Fruit fly (Drosophila melanogaster) whole organism, embryonic: ENCODE results near the gene Nsf2.
A peak's percentile ranks its signal among the peaks of the same experiment; 100 is the strongest.

ENCODE experiments used
- ATbp ChIP-seq: fragments of 200-800 bp; sonication (Bioruptor generic); optimal IDR thresholded peaks from 2 replicates; lab custom pipeline; 2017; ENCODE audit warnings: missing biosample characterization, mild to moderate bottlenecking, missing genetic modification characterization, missing genetic modification reagents
- Bgb ChIP-seq: fragments of 200-800 bp; sonication (Bioruptor generic); IDR thresholded peaks from 2 replicates; pipeline ENCODE4 v1.3.6; 2022; ENCODE audit warnings: missing biosample characterization, missing genetic modification characterization; ENCODE audit not compliant: partially characterized antibody
- CG10654 ChIP-seq: fragments of 200-800 bp; sonication (Bioruptor generic); optimal IDR thresholded peaks from 2 replicates; lab custom pipeline; 2016; ENCODE audit warnings: missing biosample characterization, missing genetic modification characterization
- CG10959 ChIP-seq: fragments of 200-800 bp; sonication (Bioruptor generic); IDR thresholded peaks from 2 replicates; pipeline ENCODE4 v1.3.6; 2022; ENCODE audit warnings: missing biosample characterization, missing genetic modification characterization
- CG12236 ChIP-seq: fragments of 200-800 bp; sonication (Bioruptor generic); optimal IDR thresholded peaks from 2 replicates; lab custom pipeline; 2016; ENCODE audit warnings: missing biosample characterization, missing genetic modification characterization
- CG12659 ChIP-seq: fragments of 200-800 bp; sonication (Bioruptor generic); optimal IDR thresholded peaks from 3 replicates; lab custom pipeline; 2017; ENCODE audit warnings: mild to moderate bottlenecking, missing biosample characterization, missing genetic modification reagents, missing genetic modification characterization
- CG13123 ChIP-seq: fragments of 200-800 bp; sonication (Bioruptor generic); optimal IDR thresholded peaks from 2 replicates; lab custom pipeline; 2016; ENCODE audit warnings: missing biosample characterization, missing genetic modification characterization
- CG13894 ChIP-seq: fragments of 200-800 bp; sonication (Bioruptor generic); optimal IDR thresholded peaks from 3 replicates; lab custom pipeline; 2018; ENCODE audit warnings: missing biosample characterization, mild to moderate bottlenecking, missing genetic modification characterization, moderate library complexity
- CG1647 ChIP-seq: fragments of 200-800 bp; sonication (Bioruptor generic); optimal IDR thresholded peaks from 3 replicates; lab custom pipeline; 2016; ENCODE audit warnings: missing biosample characterization, missing genetic modification characterization
- CG30020 ChIP-seq: fragments of 200-800 bp; optimal IDR thresholded peaks from 2 replicates; lab custom pipeline; 2019; ENCODE audit warnings: missing biosample characterization, mild to moderate bottlenecking, missing genetic modification characterization, moderate library complexity
- CG31441 ChIP-seq: fragments of 200-800 bp; sonication (Bioruptor generic); IDR thresholded peaks from 2 replicates; pipeline ENCODE4 v1.3.6; 2022; ENCODE audit warnings: missing biosample characterization, missing genetic modification characterization
- CG3995 ChIP-seq: fragments of 200-800 bp; sonication (Bioruptor generic); optimal IDR thresholded peaks from 3 replicates; lab custom pipeline; 2016; ENCODE audit warnings: missing biosample characterization, missing genetic modification characterization
- CG4424 ChIP-seq: fragments of 200-800 bp; sonication (Bioruptor generic); optimal IDR thresholded peaks from 3 replicates; lab custom pipeline; 2016; ENCODE audit warnings: missing biosample characterization, missing genetic modification characterization
- CG4730 ChIP-seq: fragments of 200-800 bp; sonication (Bioruptor generic); IDR thresholded peaks from 2 replicates; pipeline ENCODE4 v1.3.6; 2022; ENCODE audit warnings: missing biosample characterization, missing genetic modification characterization
- CG5180 ChIP-seq: fragments of 200-800 bp; sonication (Bioruptor generic); optimal IDR thresholded peaks from 3 replicates; lab custom pipeline; 2017; ENCODE audit warnings: missing biosample characterization, missing genetic modification characterization, mild to moderate bottlenecking, moderate library complexity, missing genetic modification reagents
- CG5953 ChIP-seq: fragments of 200-800 bp; sonication (Bioruptor generic); IDR thresholded peaks from 2 replicates; pipeline ENCODE4 v1.3.6; 2022; ENCODE audit warnings: missing biosample characterization, missing genetic modification characterization
- CG6272 ChIP-seq: fragments of 200-800 bp; sonication (Bioruptor generic); IDR thresholded peaks from 2 replicates; pipeline ENCODE4 v1.3.6; 2022; ENCODE audit warnings: missing biosample characterization, missing genetic modification characterization
- CG7372 ChIP-seq: fragments of 200-800 bp; sonication (Bioruptor generic); IDR thresholded peaks from 2 replicates; pipeline ENCODE4 v1.3.6; 2022; ENCODE audit warnings: missing biosample characterization, missing genetic modification characterization
- CG7786 ChIP-seq: fragments of 200-800 bp; sonication (Bioruptor generic); optimal IDR thresholded peaks from 2 replicates; lab custom pipeline; 2016; ENCODE audit warnings: missing biosample characterization, missing genetic modification characterization
- CG7963 ChIP-seq: fragments of 200-800 bp; sonication (Bioruptor generic); IDR thresholded peaks from 3 replicates; pipeline ENCODE4 v1.3.6; 2022; ENCODE audit warnings: missing biosample characterization, missing genetic modification characterization; ENCODE audit not compliant: partially characterized antibody
- CG8359 ChIP-seq: fragments of 200-800 bp; sonication (Bioruptor generic); optimal IDR thresholded peaks from 2 replicates; lab custom pipeline; 2017; ENCODE audit warnings: missing biosample characterization, mild to moderate bottlenecking, missing genetic modification characterization, borderline replicate concordance
- CG8765 ChIP-seq: fragments of 200-800 bp; sonication (Bioruptor generic); IDR thresholded peaks from 2 replicates; pipeline ENCODE4 v1.3.6; 2022; ENCODE audit warnings: missing biosample characterization, missing genetic modification characterization
- CG8944 ChIP-seq: fragments of 200-800 bp; sonication (Bioruptor generic); optimal IDR thresholded peaks from 3 replicates; lab custom pipeline; 2016; ENCODE audit warnings: missing biosample characterization, missing genetic modification characterization
- CG9817 ChIP-seq: fragments of 200-800 bp; sonication (Bioruptor generic); optimal IDR thresholded peaks from 2 replicates; lab custom pipeline; 2018; ENCODE audit warnings: missing biosample characterization, mild to moderate bottlenecking, missing genetic modification characterization, moderate library complexity
- Camta ChIP-seq: fragments of 200-800 bp; sonication (Bioruptor generic); optimal IDR thresholded peaks from 2 replicates; lab custom pipeline; 2016; ENCODE audit warnings: missing biosample characterization, missing genetic modification characterization
- D19B ChIP-seq: fragments of 200-800 bp; sonication (Bioruptor generic); optimal IDR thresholded peaks from 2 replicates; lab custom pipeline; 2017; ENCODE audit warnings: missing biosample characterization, mild to moderate bottlenecking, missing genetic modification characterization
- Dip2 ChIP-seq: fragments of 200-800 bp; sonication (Bioruptor generic); IDR thresholded peaks from 2 replicates; pipeline ENCODE4 v1.3.6; 2022; ENCODE audit warnings: missing biosample characterization, missing genetic modification characterization
- Dip3 ChIP-seq: fragments of 200-800 bp; sonication (Bioruptor generic); optimal IDR thresholded peaks from 3 replicates; lab custom pipeline; 2016; ENCODE audit warnings: missing biosample characterization, missing genetic modification characterization
- Dll ChIP-seq: fragments of 200-800 bp; sonication (Bioruptor generic); IDR thresholded peaks from 4 replicates; pipeline ENCODE4 v1.3.6; 2022; ENCODE audit warnings: missing biosample characterization, missing genetic modification characterization; ENCODE audit not compliant: partially characterized antibody
- Dref ChIP-seq: fragments of 200-800 bp; sonication (Bioruptor generic); IDR thresholded peaks from 2 replicates; pipeline ENCODE4 v1.3.6; 2022; ENCODE audit warnings: missing biosample characterization, missing genetic modification characterization
- Hsf ChIP-seq: fragments of 200-800 bp; sonication (Bioruptor generic); optimal IDR thresholded peaks from 3 replicates; lab custom pipeline; 2016; ENCODE audit warnings: missing biosample characterization, missing genetic modification characterization
- Meics ChIP-seq: fragments of 200-800 bp; sonication (Bioruptor generic); optimal IDR thresholded peaks from 2 replicates; lab custom pipeline; 2017; ENCODE audit warnings: missing biosample characterization, mild to moderate bottlenecking, missing genetic modification characterization
- Nf-YC ChIP-seq: fragments of 200-800 bp; optimal IDR thresholded peaks from 3 replicates; lab custom pipeline; 2019; ENCODE audit warnings: missing biosample characterization, mild to moderate bottlenecking, missing genetic modification characterization, moderate library complexity
- Tbp ChIP-seq: fragments of >200 bp; optimal IDR thresholded peaks from 2 replicates; lab custom pipeline; 2018; ENCODE audit warnings: missing biosample characterization, missing genetic modification characterization
- az2 ChIP-seq: fragments of 200-800 bp; sonication (Bioruptor generic); optimal IDR thresholded peaks from 3 replicates; lab custom pipeline; 2016; ENCODE audit warnings: missing biosample characterization, missing genetic modification characterization
- bigmax ChIP-seq: fragments of 200-800 bp; sonication (Bioruptor generic); optimal IDR thresholded peaks from 2 replicates; lab custom pipeline; 2018; ENCODE audit warnings: missing biosample characterization, mild to moderate bottlenecking, missing genetic modification characterization
- da ChIP-seq: fragments of 200-800 bp; sonication (Bioruptor generic); optimal IDR thresholded peaks from 2 replicates; lab custom pipeline; 2016; ENCODE audit warnings: missing biosample characterization, missing genetic modification characterization
- dm ChIP-seq: fragments of 200-800 bp; sonication (Bioruptor generic); optimal IDR thresholded peaks from 3 replicates; lab custom pipeline; 2016; ENCODE audit warnings: missing biosample characterization, missing genetic modification characterization
- emc ChIP-seq: fragments of 200-800 bp; sonication (Bioruptor generic); optimal IDR thresholded peaks from 2 replicates; lab custom pipeline; 2016; ENCODE audit warnings: missing biosample characterization, missing genetic modification characterization
- fd96Cb ChIP-seq: fragments of 200-800 bp; sonication (Bioruptor generic); optimal IDR thresholded peaks from 2 replicates; lab custom pipeline; 2018; ENCODE audit warnings: missing biosample characterization, mild to moderate bottlenecking, missing genetic modification characterization, moderate library complexity
- grau ChIP-seq: fragments of 200-800 bp; optimal IDR thresholded peaks from 3 replicates; lab custom pipeline; 2019; ENCODE audit warnings: missing biosample characterization, mild to moderate bottlenecking, missing genetic modification characterization, moderate library complexity
- lab ChIP-seq: fragments of 200-800 bp; sonication (Bioruptor generic); optimal IDR thresholded peaks from 3 replicates; lab custom pipeline; 2017; ENCODE audit warnings: missing biosample characterization, missing genetic modification characterization, mild to moderate bottlenecking, moderate library complexity, missing genetic modification reagents
- lov ChIP-seq, 2 experiments: fragments of 200-800 bp in 1 of 2; fragments of >200 bp in 1 of 2; sonication (Bioruptor generic) in 1 of 2; IDR thresholded peaks in 1 of 2; optimal IDR thresholded peaks in 1 of 2; 2 replicates in 1 of 2; 3 replicates in 1 of 2; pipeline versions ENCODE4 v1.3.6 to Lab custom; 2017 to 2022; ENCODE audit warnings: missing biosample characterization in 1 of 2, missing genetic modification characterization in 1 of 2
- nmo ChIP-seq: fragments of 200-800 bp; sonication (Bioruptor generic); optimal IDR thresholded peaks from 2 replicates; lab custom pipeline; 2018; ENCODE audit warnings: missing biosample characterization, mild to moderate bottlenecking, missing genetic modification characterization, moderate library complexity
- otp ChIP-seq: fragments of 200-800 bp; sonication (Bioruptor generic); IDR thresholded peaks from 3 replicates; pipeline ENCODE4, ENCODE4 v1.3.6; 2022; ENCODE audit warnings: missing biosample characterization, missing genetic modification characterization
- ranshi ChIP-seq: fragments of 200-800 bp; sonication (Bioruptor generic); IDR thresholded peaks from 2 replicates; pipeline ENCODE4 v1.3.6; 2022; ENCODE audit warnings: missing biosample characterization, missing genetic modification characterization
- repo ChIP-seq: fragments of 200-800 bp; sonication (Bioruptor generic); optimal IDR thresholded peaks from 2 replicates; lab custom pipeline; 2016; ENCODE audit warnings: missing biosample characterization, missing genetic modification characterization
- seq ChIP-seq: fragments of 200-800 bp; sonication (Bioruptor generic); IDR thresholded peaks from 2 replicates; pipeline ENCODE4 v1.3.6; 2022; ENCODE audit warnings: missing biosample characterization, missing genetic modification characterization
- sisA ChIP-seq: fragments of 200-800 bp; sonication (Bioruptor generic); IDR thresholded peaks from 2 replicates; pipeline ENCODE4 v1.3.6; 2022; ENCODE audit warnings: missing biosample characterization, missing genetic modification characterization
- toy ChIP-seq: fragments of 200-800 bp; sonication (Bioruptor generic); IDR thresholded peaks from 2 replicates; pipeline ENCODE4 v1.3.6; 2022; ENCODE audit warnings: missing biosample characterization, missing genetic modification characterization
- vvl ChIP-seq: fragments of 200-800 bp; sonication (Bioruptor generic); IDR thresholded peaks from 2 replicates; pipeline ENCODE4 v1.3.6; 2022; ENCODE audit warnings: missing biosample characterization, missing genetic modification characterization
- zfh2 ChIP-seq: fragments of 200-800 bp; sonication (Bioruptor generic); optimal IDR thresholded peaks from 2 replicates; lab custom pipeline; 2016; ENCODE audit warnings: missing biosample characterization, missing genetic modification characterization

The Nsf2 gene

dm6 chr3R:13820483-13820882 lies 17.3 kb downstream of the Nsf2 start (continued):
- TF ChIP-seq CG7786 (GFP tag; lab: Kevin White, UChicago) (no peak), Dref (no peak), emc (no peak), CG12236 (no peak), CG7372 (GFP tag; lab: Robert Waterston, UW) (no peak), CG8359 (GFP tag; lab: Kevin White, UChicago) (no peak), CG9817 (tag; lab: Kevin White, UChicago) (no peak), da (GFP tag; lab: Kevin White, UChicago) (no peak), CG10959 (GFP tag; lab: Robert Waterston, UW) (no peak), CG5953 (GFP tag; lab: Robert Waterston, UW) (no peak), vvl (GFP tag; lab: Robert Waterston, UW) (no peak; the same call in 1 of the 2 replicates), az2 (no peak), CG1647 (GFP tag; lab: Kevin White, UChicago) (no peak), ranshi (GFP tag; lab: Robert Waterston, UW) (no peak), nmo (no peak), CG4730 (GFP tag; lab: Robert Waterston, UW) (no peak), Dip2 (GFP tag; lab: Robert Waterston, UW) (no peak), bigmax (GFP tag; lab: Kevin White, UChicago) (no peak), Camta (GFP tag; lab: Kevin White, UChicago) (no peak), CG12659 (GFP tag; lab: Kevin White, UChicago) (no peak), Dip3 (GFP tag; lab: Kevin White, UChicago) (no peak), CG5180 (no peak), toy (GFP tag; lab: Robert Waterston, UW) (no peak), fd96Cb (tag; lab: Kevin White, UChicago) (no peak), CG4424 (GFP tag; lab: Kevin White, UChicago) (no peak), CG6272 (GFP tag; lab: Robert Waterston, UW) (no peak), CG31441 (GFP tag; lab: Robert Waterston, UW) (0 out of 2 replicates have a peak, but pooled peaks have one; percentile 13), dm (GFP tag; lab: Kevin White, UChicago) (no peak), CG10654 (GFP tag; lab: Kevin White, UChicago) (no peak), Meics (no peak), Hsf (GFP tag; lab: Kevin White, UChicago) (no peak), grau (tag; lab: Kevin White, UChicago) (no peak), ATbp (GFP tag; lab: Kevin White, UChicago) (peak; percentile 48), CG30020 (tag; lab: Kevin White, UChicago) (no peak), D19B (GFP tag; lab: Kevin White, UChicago) (no peak), repo (GFP tag; lab: Kevin White, UChicago) (no peak), CG13123 (GFP tag; lab: Kevin White, UChicago) (no peak), otp (no peak), CG13894 (no peak), lab (GFP tag; lab: Kevin White, UChicago) (peak; percentile 11), Bgb (GFP tag; lab: Robert Waterston, UW) (no peak), sisA (GFP tag; lab: Robert Waterston, UW) (no peak), Tbp (GFP tag; lab: Kevin White, UChicago) (no peak), zfh2 (GFP tag; lab: Kevin White, UChicago) (no peak), lov (optimal IDR thresholded peaks at IDR 0.05; lab: Kevin White, UChicago) (no peak), lov (GFP tag; IDR thresholded peaks at IDR 0.05; lab: Robert Waterston, UW) (no peak), CG3995 (GFP tag; lab: Kevin White, UChicago) (no peak), Dll (no peak), seq (no peak), CG8944 (GFP tag; lab: Kevin White, UChicago) (no peak), CG7963 (GFP tag; lab: Robert Waterston, UW) (no peak), Nf-YC (tag; lab: Kevin White, UChicago) (no peak), CG8765 (GFP tag; lab: Robert Waterston, UW) (no peak)
